Worm (Caenorhabditis elegans): ENCODE data around the gene gcy-34.

ce11 chrV:13393333-13393803 lies 7.7 kb upstream of the gcy-34 start:
- no peak for TF ChIP-seq R02D3.7 (tag; optimal IDR thresholded peaks at IDR 0.05)
- TF ChIP-seq ztf-4 (tag; optimal IDR thresholded peaks at IDR 0.05): no peak
- TF ChIP-seq lsy-2 (tag; optimal IDR thresholded peaks at IDR 0.05): peak in 1 of 2 experiments; percentile 13
- no peak for TF ChIP-seq ceh-82 (tag; optimal IDR thresholded peaks at IDR 0.05)
- TF ChIP-seq nhr-10 (tag; optimal IDR thresholded peaks at IDR 0.05): no peak
- TF ChIP-seq skn-1 (tag; optimal IDR thresholded peaks at IDR 0.05): no peak
- TF ChIP-seq ztf-11 (tag; optimal IDR thresholded peaks at IDR 0.05): no peak
- TF ChIP-seq elt-3 (tag; optimal IDR thresholded peaks at IDR 0.05): no peak
- TF ChIP-seq nhr-11 (tag; optimal IDR thresholded peaks at IDR 0.05): no peak
- TF ChIP-seq aly-2 (tag; optimal IDR thresholded peaks at IDR 0.05): no peak
- TF ChIP-seq ama-1 (optimal IDR thresholded peaks at IDR 0.05): no peak
- TF ChIP-seq nhr-237 (tag; optimal IDR thresholded peaks at IDR 0.05): no peak
- no peak for TF ChIP-seq egl-27 (tag; optimal IDR thresholded peaks at IDR 0.05)
- no peak for TF ChIP-seq ztf-1 (GFP tag; conservative IDR thresholded peaks at IDR 0.05)

All from whole organism, L2 larva.